Worm (Caenorhabditis elegans): Measurements from ENCODE around the gene his-4.

DNA sequence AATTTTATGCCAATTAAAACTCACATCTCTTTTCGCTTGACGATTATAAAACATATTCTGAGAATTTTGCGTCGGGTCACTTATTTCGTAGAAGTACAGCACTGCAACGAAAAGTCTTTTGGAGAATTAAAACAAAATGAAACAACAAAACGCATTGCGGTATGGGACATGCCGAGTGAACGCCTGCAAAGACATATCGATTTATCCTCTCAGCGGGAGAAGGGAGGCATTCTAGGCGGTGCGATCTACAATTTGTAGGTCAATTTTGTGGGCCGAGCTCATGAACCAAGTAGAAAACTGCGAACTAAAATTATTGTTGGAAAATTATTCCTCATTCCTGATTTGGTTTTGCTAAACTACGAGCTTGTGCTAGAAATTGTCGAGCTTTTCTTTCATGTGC is 13.1 kb upstream of the his-4 start, which contains the start of gene F14H3.3:
- TF ChIP-seq sma-3 (GFP tag; optimal IDR thresholded peaks at IDR 0.05): no peak
- TF ChIP-seq nhr-11 (tag; optimal IDR thresholded peaks at IDR 0.05): no peak
- no peak for TF ChIP-seq lin-11 (tag; optimal IDR thresholded peaks at IDR 0.05)

Measured in whole organism, L2 larva.